Worm (Caenorhabditis elegans) whole organism, L4 larva: Measurements from ENCODE around the gene K01F9.2.

Experiments used
- D1046.2 ChIP-seq: fragments of 200-800 bp; sonication (Bioruptor generic); IDR thresholded peaks from 2 replicates; pipeline ENCODE4 v1.3.6; 2022; ENCODE audit warnings: missing genetic modification characterization, missing compliant biosample characterization
- F44E2.7 ChIP-seq: fragments of 200-800 bp; sonication (Bioruptor generic); IDR thresholded peaks from 2 replicates; pipeline ENCODE4 v2.1.2; 2022; ENCODE audit warnings: missing genetic modification characterization, missing compliant biosample characterization
- F49E8.2 ChIP-seq: sonication (generic microtip); optimal IDR thresholded peaks from 2 replicates; lab custom pipeline; 2016; ENCODE audit warnings: missing compliant biosample characterization, mild to moderate bottlenecking, missing genetic modification characterization, borderline replicate concordance
- R02D3.7 ChIP-seq: fragments of 150-350 bp; sonication (generic microtip); optimal IDR thresholded peaks from 3 replicates; lab custom pipeline; 2014; ENCODE audit warnings: missing biosample characterization, missing genetic modification characterization
- T20F7.1 ChIP-seq: fragments of 200-800 bp; sonication (Bioruptor generic); optimal IDR thresholded peaks from 2 replicates; lab custom pipeline; 2018; ENCODE audit warnings: mild to moderate bottlenecking, missing genetic modification characterization, missing compliant biosample characterization
- Y48G9A.11 ChIP-seq: fragments of 200-800 bp; sonication (Bioruptor generic); IDR thresholded peaks from 2 replicates; pipeline ENCODE4 v1.3.6; 2022; ENCODE audit warnings: missing genetic modification reagents, missing genetic modification characterization, missing compliant biosample characterization
- Y5F2A.4 ChIP-seq: fragments of 200-800 bp; sonication (Bioruptor generic); optimal IDR thresholded peaks from 2 replicates; lab custom pipeline; 2018; ENCODE audit warnings: mild to moderate bottlenecking, missing genetic modification characterization, missing compliant biosample characterization
- aha-1 ChIP-seq: fragments of 150-350 bp; peaks from one replicate; lab custom pipeline; 2014; ENCODE audit warnings: missing biosample characterization, missing genetic modification characterization
- ama-1 ChIP-seq: fragments of 150-350 bp; optimal IDR thresholded peaks from 2 replicates; lab custom pipeline; 2014; ENCODE audit warnings: inconsistent platforms, mixed read lengths
- attf-4 ChIP-seq: sonication (generic microtip); optimal IDR thresholded peaks from 3 replicates; lab custom pipeline; 2017; ENCODE audit warnings: missing biosample characterization, missing genetic modification characterization
- ceh-20 ChIP-seq: fragments of 200-800 bp; sonication (Bioruptor generic); IDR thresholded peaks from 2 replicates; pipeline ENCODE4 v1.3.6; 2022; ENCODE audit warnings: missing genetic modification reagents, missing genetic modification characterization, missing compliant biosample characterization
- ceh-62 ChIP-seq: sonication (generic microtip); optimal IDR thresholded peaks from 2 replicates; lab custom pipeline; 2017; ENCODE audit warnings: missing biosample characterization, missing genetic modification characterization
- ces-1 ChIP-seq: fragments of 150-350 bp; sonication (generic microtip); optimal IDR thresholded peaks from 4 replicates; lab custom pipeline; 2014; ENCODE audit warnings: missing biosample characterization, missing genetic modification reagents, missing genetic modification characterization
- cey-2 ChIP-seq: sonication (generic microtip); optimal IDR thresholded peaks from 3 replicates; lab custom pipeline; 2017; ENCODE audit warnings: missing genetic modification characterization, mild to moderate bottlenecking, missing compliant biosample characterization, antibody characterized with exemption, borderline replicate concordance; ENCODE audit not compliant: insufficient read depth
- daf-16 ChIP-seq, 3 experiments: sonication (generic microtip); optimal IDR thresholded peaks; 2 replicates each; lab custom pipeline; 2016 to 2017; ENCODE audit warnings: missing genetic modification characterization in 3 of 3, missing genetic modification reagents in 3 of 3, mild to moderate bottlenecking in 2 of 3, missing compliant biosample characterization in 2 of 3, missing biosample characterization in 1 of 3, moderate library complexity in 1 of 3
- daf-19 ChIP-seq: fragments of 200-800 bp; sonication (Bioruptor generic); conservative IDR thresholded peaks from 2 replicates; pipeline ENCODE4 v1.3.6; 2022; ENCODE audit warnings: missing genetic modification characterization, missing compliant biosample characterization
- daf-8 ChIP-seq: fragments of 200-800 bp; sonication (Bioruptor generic); IDR thresholded peaks from 2 replicates; pipeline ENCODE4 v1.3.6; 2022; ENCODE audit warnings: missing genetic modification characterization, missing compliant biosample characterization
- dmd-8 ChIP-seq: fragments of 200-800 bp; sonication (Bioruptor generic); IDR thresholded peaks from 2 replicates; pipeline ENCODE4 v1.3.6; 2022; ENCODE audit warnings: missing genetic modification characterization, missing compliant biosample characterization
- dmd-9 ChIP-seq: fragments of 200-800 bp; sonication (Bioruptor generic); IDR thresholded peaks from 2 replicates; pipeline ENCODE4 v1.3.6; 2022; ENCODE audit warnings: missing genetic modification reagents, missing genetic modification characterization, missing compliant biosample characterization
- dve-1 ChIP-seq: sonication (generic microtip); optimal IDR thresholded peaks from 2 replicates; lab custom pipeline; 2017; ENCODE audit warnings: antibody characterized with exemption, mild to moderate bottlenecking, missing genetic modification characterization, missing compliant biosample characterization; ENCODE audit not compliant: insufficient read depth
- fkh-10 ChIP-seq: fragments of 150-350 bp; optimal IDR thresholded peaks from 2 replicates; lab custom pipeline; 2014; ENCODE audit warnings: missing biosample characterization, missing genetic modification reagents, missing genetic modification characterization
- gei-8 ChIP-seq: fragments of 200-800 bp; sonication (Bioruptor generic); optimal IDR thresholded peaks from 2 replicates; lab custom pipeline; 2018; ENCODE audit warnings: mild to moderate bottlenecking, missing genetic modification characterization, missing compliant biosample characterization
- hlh-11 ChIP-seq: fragments of 200-800 bp; sonication (Bioruptor generic); optimal IDR thresholded peaks from 2 replicates; lab custom pipeline; 2018; ENCODE audit warnings: mild to moderate bottlenecking, missing genetic modification characterization, missing compliant biosample characterization
- hlh-30 ChIP-seq: sonication (generic microtip); optimal IDR thresholded peaks from 2 replicates; lab custom pipeline; 2017; ENCODE audit warnings: antibody characterized with exemption, mild to moderate bottlenecking, missing genetic modification characterization, missing compliant biosample characterization; ENCODE audit not compliant: insufficient read depth
- hmg-1.1 ChIP-seq: fragments of 200-800 bp; sonication (Bioruptor generic); IDR thresholded peaks from 2 replicates; pipeline ENCODE4 v1.3.6; 2022; ENCODE audit warnings: missing genetic modification reagents, missing genetic modification characterization, missing compliant biosample characterization
- lin-1 ChIP-seq: fragments of 200-800 bp; sonication (Bioruptor generic); IDR thresholded peaks from 2 replicates; pipeline ENCODE4 v1.3.6; 2022; ENCODE audit warnings: missing genetic modification reagents, missing genetic modification characterization, missing compliant biosample characterization
- lin-13 ChIP-seq: fragments of 150-350 bp; optimal IDR thresholded peaks from 2 replicates; lab custom pipeline; 2014; ENCODE audit warnings: missing biosample characterization, missing genetic modification reagents, missing genetic modification characterization
- lin-38 ChIP-seq: fragments of 200-800 bp; sonication (Bioruptor generic); IDR thresholded peaks from 2 replicates; pipeline ENCODE4 v1.3.6; 2022; ENCODE audit warnings: missing genetic modification reagents, missing genetic modification characterization, missing compliant biosample characterization
- lin-39 ChIP-seq: fragments of 150-350 bp; optimal IDR thresholded peaks from 2 replicates; lab custom pipeline; 2014; ENCODE audit warnings: missing biosample characterization, missing genetic modification reagents, missing genetic modification characterization
- lir-3 ChIP-seq: sonication (generic microtip); optimal IDR thresholded peaks from 2 replicates; lab custom pipeline; 2016; ENCODE audit warnings: mild to moderate bottlenecking, missing genetic modification characterization, missing compliant biosample characterization
- madf-5 ChIP-seq, 2 experiments: fragments of 200-800 bp; sonication (Bioruptor generic); IDR thresholded peaks; 2 replicates each; pipeline ENCODE4 v1.3.6; 2022; ENCODE audit warnings: missing compliant biosample characterization in 2 of 2, missing genetic modification characterization in 2 of 2
- mdl-1 ChIP-seq, 2 experiments: fragments of 150-350 bp in 1 of 2; sonication (generic microtip) in 1 of 2; optimal IDR thresholded peaks; 2 replicates each; lab custom pipeline; 2014 to 2017; ENCODE audit warnings: missing biosample characterization in 2 of 2, missing genetic modification characterization in 2 of 2
- mep-1 ChIP-seq: fragments of 150-350 bp; sonication (generic microtip); optimal IDR thresholded peaks from 3 replicates; lab custom pipeline; 2014; ENCODE audit warnings: missing biosample characterization, missing genetic modification characterization
- mxl-3 ChIP-seq: fragments of 200-800 bp; sonication (Bioruptor generic); optimal IDR thresholded peaks from 2 replicates; lab custom pipeline; 2018; ENCODE audit warnings: mild to moderate bottlenecking, missing genetic modification characterization, missing compliant biosample characterization
- nhr-111 ChIP-seq: fragments of 200-800 bp; sonication (Bioruptor generic); optimal IDR thresholded peaks from 2 replicates; lab custom pipeline; 2018; ENCODE audit warnings: mild to moderate bottlenecking, missing genetic modification characterization, missing compliant biosample characterization
- nhr-237 ChIP-seq: sonication (generic microtip); optimal IDR thresholded peaks from 2 replicates; lab custom pipeline; 2017; ENCODE audit warnings: missing biosample characterization, missing genetic modification characterization
- nhr-25 ChIP-seq: sonication (generic microtip); optimal IDR thresholded peaks from 2 replicates; lab custom pipeline; 2017; ENCODE audit warnings: missing genetic modification characterization, mild to moderate bottlenecking, missing compliant biosample characterization, antibody characterized with exemption, moderate library complexity, borderline replicate concordance; ENCODE audit not compliant: insufficient read depth
- nhr-48 ChIP-seq: sonication (generic microtip); optimal IDR thresholded peaks from 2 replicates; lab custom pipeline; 2016; ENCODE audit warnings: mild to moderate bottlenecking, missing genetic modification characterization, missing compliant biosample characterization
- nhr-76 ChIP-seq: fragments of 150-350 bp; optimal IDR thresholded peaks from 2 replicates; lab custom pipeline; 2014; ENCODE audit warnings: missing biosample characterization, missing genetic modification characterization
- set-16 ChIP-seq: fragments of 200-800 bp; sonication (Bioruptor generic); IDR thresholded peaks from 2 replicates; pipeline ENCODE4 v1.3.6; 2022; ENCODE audit warnings: missing genetic modification reagents, missing genetic modification characterization, missing compliant biosample characterization
- skn-1 ChIP-seq: fragments of 150-350 bp; optimal IDR thresholded peaks from 2 replicates; lab custom pipeline; 2014; ENCODE audit warnings: missing biosample characterization, missing genetic modification characterization
- snpc-1.2 ChIP-seq: fragments of 200-800 bp; sonication (Bioruptor generic); IDR thresholded peaks from 2 replicates; pipeline ENCODE4 v1.3.6; 2022; ENCODE audit warnings: missing genetic modification reagents, missing genetic modification characterization, missing compliant biosample characterization
- tag-97 ChIP-seq: fragments of 200-800 bp; sonication (Bioruptor generic); IDR thresholded peaks from 2 replicates; pipeline ENCODE4 v1.3.6; 2022; ENCODE audit warnings: missing genetic modification characterization, missing compliant biosample characterization
- tra-1 ChIP-seq: fragments of 200-800 bp; sonication (Bioruptor generic); IDR thresholded peaks from 2 replicates; pipeline ENCODE4 v1.3.6; 2022; ENCODE audit warnings: missing genetic modification reagents, missing genetic modification characterization, missing compliant biosample characterization
- unc-39 ChIP-seq: sonication (generic microtip); optimal IDR thresholded peaks from 2 replicates; lab custom pipeline; 2017; ENCODE audit warnings: missing biosample characterization, missing genetic modification characterization
- vab-7 ChIP-seq: fragments of 200-800 bp; sonication (Bioruptor generic); IDR thresholded peaks from 2 replicates; pipeline ENCODE4 v1.3.6; 2022; ENCODE audit warnings: missing genetic modification reagents, missing genetic modification characterization, missing compliant biosample characterization
- zfp-3 ChIP-seq: fragments of 200-800 bp; sonication (Bioruptor generic); conservative IDR thresholded peaks from 2 replicates; pipeline ENCODE4 v1.3.6; 2022; ENCODE audit warnings: missing genetic modification reagents, missing genetic modification characterization, missing compliant biosample characterization
- zip-11 ChIP-seq: fragments of 200-800 bp; sonication (Bioruptor generic); IDR thresholded peaks from 2 replicates; pipeline ENCODE4 v1.3.6; 2022; ENCODE audit warnings: missing genetic modification characterization, missing compliant biosample characterization
- ztf-7 ChIP-seq: fragments of 150-350 bp; optimal IDR thresholded peaks from 2 replicates; lab custom pipeline; 2014; ENCODE audit warnings: missing biosample characterization, missing genetic modification characterization

Gene K01F9.2

DNA sequence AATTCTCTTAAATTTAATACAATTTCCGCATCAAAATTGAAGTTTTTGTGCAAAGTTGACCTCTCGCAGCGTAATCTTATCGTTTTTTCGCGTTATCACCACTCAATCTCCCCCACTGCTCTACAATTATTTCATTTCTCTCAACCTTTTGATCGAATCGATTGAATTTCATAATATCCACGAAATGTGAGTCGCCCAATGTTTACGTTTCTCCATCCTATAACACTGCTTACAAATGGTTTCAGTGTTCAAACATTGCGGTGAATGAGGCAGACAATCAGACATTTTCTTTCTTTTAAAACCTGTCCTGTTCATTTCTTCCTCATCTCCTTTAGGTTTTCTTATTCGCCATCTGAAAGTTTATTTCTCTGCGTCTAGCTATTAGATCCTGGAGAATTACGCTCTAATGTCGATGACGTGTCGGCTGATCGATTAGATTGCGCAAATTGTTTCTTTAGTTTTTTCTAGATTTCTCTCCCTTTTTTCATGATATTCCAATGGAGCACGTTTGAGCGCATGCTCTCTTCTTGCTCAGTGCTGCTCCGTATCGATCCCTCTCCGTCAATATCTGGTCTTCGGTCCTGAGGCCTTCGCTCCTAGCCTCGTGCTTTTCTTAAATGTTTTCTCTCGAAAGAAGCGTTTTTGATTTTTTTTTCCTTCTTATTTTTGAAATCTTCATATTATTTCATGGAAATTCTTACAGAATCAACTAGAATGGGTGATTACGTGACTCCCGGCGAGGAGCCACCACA, 28.2 kb upstream of the K01F9.2 start, which contains the start of gene unc-32 (continued):
- TF ChIP-seq R02D3.7 (tag; lab: Kevin White, UChicago), result no peak
- no peak for TF ChIP-seq T20F7.1 (GFP tag; lab: Kevin White, UChicago)
- TF ChIP-seq vab-7 (GFP tag; lab: Robert Waterston, UW), result no peak
- peak in 1 of 2 experiments; percentile 74 for TF ChIP-seq mdl-1 (tag; optimal IDR thresholded peaks at IDR 0.05; lab: Kevin White, UChicago)
- peak; percentile 71 for TF ChIP-seq hlh-30 (tag; lab: Kevin White, UChicago)
- TF ChIP-seq zip-11 (GFP tag; lab: Robert Waterston, UW), result no peak
- no peak for TF ChIP-seq snpc-1.2 (GFP tag; lab: Robert Waterston, UW)
- TF ChIP-seq ces-1, result peak; percentile 38
- no peak for TF ChIP-seq mxl-3 (GFP tag; lab: Kevin White, UChicago)
- peak; percentile 59 for TF ChIP-seq mep-1 (tag; lab: Kevin White, UChicago)
- no peak for TF ChIP-seq nhr-48 (tag; lab: Kevin White, UChicago)
- no peak for TF ChIP-seq nhr-76 (tag; lab: Kevin White, UChicago)
- TF ChIP-seq dmd-9, result no peak
- TF ChIP-seq lir-3 (tag; lab: Kevin White, UChicago), result no peak
- peak; percentile 37 for TF ChIP-seq hlh-11 (tag; lab: Kevin White, UChicago)
- TF ChIP-seq hmg-1.1 (GFP tag; lab: Robert Waterston, UW), result peak; percentile 46; the same call in 1 of the 2 replicates
- no peak for TF ChIP-seq nhr-111 (GFP tag; lab: Kevin White, UChicago)
- no peak for TF ChIP-seq dmd-8 (GFP tag; lab: Robert Waterston, UW)
- no peak for TF ChIP-seq ama-1 (lab: Kevin White, UChicago)
- 0 out of 2 replicates have a peak, but pooled peaks have one; percentile 50 for TF ChIP-seq ceh-20 (GFP tag; lab: Robert Waterston, UW)
- no peak for TF ChIP-seq ztf-7
- TF ChIP-seq tra-1 (GFP tag; lab: Robert Waterston, UW), result no peak
- no peak for TF ChIP-seq daf-16 (GFP tag; optimal IDR thresholded peaks at IDR 0.05; lab: Kevin White, UChicago)
- peak; percentile 21 for TF ChIP-seq daf-16 (tag; optimal IDR thresholded peaks at IDR 0.05; lab: Kevin White, UChicago)
- peak; percentile 36 for TF ChIP-seq lin-38 (GFP tag; lab: Robert Waterston, UW)
- no peak for TF ChIP-seq nhr-237
- no peak for TF ChIP-seq lin-39 (tag; lab: Kevin White, UChicago)
- TF ChIP-seq attf-4 (tag; lab: Kevin White, UChicago), result no peak
- no peak for TF ChIP-seq unc-39
- 0 out of 2 replicates have a peak, but pooled peaks have one; percentile 5 for TF ChIP-seq set-16 (GFP tag; lab: Robert Waterston, UW)
- no peak for TF ChIP-seq gei-8 (GFP tag; lab: Kevin White, UChicago)
- TF ChIP-seq F44E2.7, result no peak
- peak; percentile 41 for TF ChIP-seq dve-1 (tag; lab: Kevin White, UChicago)
- no peak for TF ChIP-seq D1046.2
- TF ChIP-seq lin-13, result peak; percentile 11
- TF ChIP-seq nhr-25 (tag; lab: Kevin White, UChicago), result no peak
- no peak for TF ChIP-seq Y48G9A.11 (GFP tag; lab: Robert Waterston, UW)
- no peak for TF ChIP-seq F49E8.2 (tag; lab: Kevin White, UChicago)
- no peak for TF ChIP-seq lin-1 (GFP tag; lab: Robert Waterston, UW)
- TF ChIP-seq fkh-10, result peak; percentile 54
- TF ChIP-seq zfp-3 (GFP tag; lab: Robert Waterston, UW), result no peak
- no peak for TF ChIP-seq skn-1 (tag; lab: Kevin White, UChicago)
- TF ChIP-seq daf-8 (GFP tag; lab: Robert Waterston, UW), result no peak
- no peak for TF ChIP-seq ceh-62
- TF ChIP-seq cey-2, result no peak
- no peak for TF ChIP-seq tag-97 (GFP tag; lab: Robert Waterston, UW)
- TF ChIP-seq Y5F2A.4 (GFP tag; lab: Kevin White, UChicago), result no peak
- TF ChIP-seq aha-1 (tag; lab: Kevin White, UChicago), result peak; percentile 24
- no peak for TF ChIP-seq daf-19
- TF ChIP-seq madf-5 (GFP tag; IDR thresholded peaks at IDR 0.05; lab: Robert Waterston, UW), result no peak
